Fruit fly (Drosophila melanogaster): ENCODE data around the gene CG14106.

dm6 chr3L:13378202-13378601 is 47.3 kb downstream of the CG14106 start, which contains the start of gene SNCF:
- TF ChIP-seq psq (optimal IDR thresholded peaks at IDR 0.05) = no peak
- TF ChIP-seq Dll (optimal IDR thresholded peaks at IDR 0.05) = no peak
